Worm (Caenorhabditis elegans): ENCODE data around the gene F10A3.17.

DNA sequence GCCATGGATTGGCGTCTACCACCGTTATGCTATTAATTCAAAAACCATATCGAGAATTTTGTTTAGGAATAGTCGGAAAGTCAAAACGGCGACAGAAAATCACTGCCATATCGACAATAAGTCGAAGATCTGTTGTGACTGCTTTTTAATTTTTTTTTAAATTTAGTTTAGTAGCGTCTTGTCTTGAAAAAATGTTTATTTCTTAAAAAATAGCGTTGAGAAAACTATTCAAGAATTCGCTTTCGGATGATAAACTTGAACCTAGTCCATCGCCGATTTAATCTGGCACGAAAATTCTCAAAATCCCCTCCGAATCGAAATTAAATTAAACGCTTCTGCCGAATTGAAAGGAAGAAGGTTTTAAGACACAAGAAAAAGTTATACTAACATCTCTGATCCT is 32.6 kb upstream of the F10A3.17 start, which contains the start of gene srh-279:
- TF ChIP-seq ref-1 (GFP tag; conservative IDR thresholded peaks at IDR 0.05), result no peak
- no peak for TF ChIP-seq flt-1 (GFP tag; IDR thresholded peaks at IDR 0.05)
- TF ChIP-seq klf-2 (GFP tag; conservative IDR thresholded peaks at IDR 0.05), result no peak
- TF ChIP-seq T22C8.4 (GFP tag; IDR thresholded peaks at IDR 0.05), result no peak
- no peak for TF ChIP-seq ztf-29 (GFP tag; IDR thresholded peaks at IDR 0.05)
- TF ChIP-seq tab-1 (GFP tag; IDR thresholded peaks at IDR 0.05), result no peak
- no peak for TF ChIP-seq med-1 (GFP tag; optimal IDR thresholded peaks at IDR 0.05; ENCODE audit: insufficient read depth)
- no peak for TF ChIP-seq cog-1 (tag; optimal IDR thresholded peaks at IDR 0.05)
- TF ChIP-seq ztf-23 (GFP tag; IDR thresholded peaks at IDR 0.05), result no peak

All from whole organism, midembryonic.